1 fruit fly cellular context compared by ENCODE assay signal in the genomic region with DNA sequence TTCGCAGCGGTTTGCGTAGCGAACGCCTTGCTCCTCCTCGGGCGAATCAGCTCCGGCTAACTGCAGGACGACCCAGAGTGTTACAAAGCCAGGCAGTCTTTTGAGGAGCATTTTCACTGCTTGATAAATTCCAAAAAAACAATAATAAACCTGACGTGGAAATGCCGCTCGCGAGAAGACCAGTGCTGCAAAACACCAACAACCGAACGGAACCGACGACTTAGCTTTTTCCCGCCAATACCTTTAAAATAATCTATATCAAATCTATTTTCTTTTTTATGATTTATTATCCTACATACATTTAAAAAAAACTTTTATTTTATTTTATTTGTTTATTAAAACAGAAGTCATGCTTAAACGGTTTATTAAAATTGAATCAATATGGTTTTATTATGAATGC.
TF ChIP-seq lines count a peak whose summit lies in the region.

A gene (minus strand): TSS at position 186 of the 400 bp plus-strand sequence.

TF ChIP-seq in whole organism, embryonic, 481 proteins besides CTCF, POLR2A, EP300 and RAD21 (continued from another document):
- no peak for TF ChIP-seq Dad (GFP tag; optimal IDR thresholded peaks at IDR 0.05; lab: Kevin White, UChicago)
- TF ChIP-seq CG7963 (GFP tag; IDR thresholded peaks at IDR 0.05; lab: Robert Waterston, UW; ENCODE audit: partially characterized antibody), result no peak
- no peak for TF ChIP-seq Mrtf (GFP tag; IDR thresholded peaks at IDR 0.05; lab: Robert Waterston, UW)
- no peak for TF ChIP-seq Abd-B (GFP tag; optimal IDR thresholded peaks at IDR 0.05; lab: Kevin White, UChicago)
- no peak for TF ChIP-seq Blimp-1 (GFP tag; optimal IDR thresholded peaks at IDR 0.05; lab: Kevin White, UChicago)
- no peak for TF ChIP-seq Lhr (GFP tag; optimal IDR thresholded peaks at IDR 0.05; lab: Kevin White, UChicago)
- TF ChIP-seq NC2α (GFP tag; optimal IDR thresholded peaks at IDR 0.05; lab: Kevin White, UChicago), result no peak
- TF ChIP-seq CG1024 (GFP tag; IDR thresholded peaks at IDR 0.05; lab: Robert Waterston, UW), result no peak
- TF ChIP-seq sna (GFP tag; IDR thresholded peaks at IDR 0.05; lab: Robert Waterston, UW; ENCODE audit: partially characterized antibody), result no peak
- TF ChIP-seq CG4617 (GFP tag; optimal IDR thresholded peaks at IDR 0.05; lab: Kevin White, UChicago; ENCODE audit: borderline replicate concordance), result peak; percentile 22
- no peak for TF ChIP-seq CG6854 (GFP tag; optimal IDR thresholded peaks at IDR 0.05; lab: Kevin White, UChicago)
- TF ChIP-seq CG34422 (GFP tag; IDR thresholded peaks at IDR 0.05; lab: Robert Waterston, UW), result no peak
- TF ChIP-seq CG32772 (GFP tag; IDR thresholded peaks at IDR 0.05; lab: Robert Waterston, UW), result no peak
- no peak for TF ChIP-seq CG4282 (GFP tag; optimal IDR thresholded peaks at IDR 0.05; lab: Kevin White, UChicago)
- no peak for TF ChIP-seq Stat92E (GFP tag; optimal IDR thresholded peaks at IDR 0.05; lab: Kevin White, UChicago)
- no peak for TF ChIP-seq fu2 (GFP tag; optimal IDR thresholded peaks at IDR 0.05; lab: Kevin White, UChicago)
- TF ChIP-seq Awh (GFP tag; IDR thresholded peaks at IDR 0.05; lab: Robert Waterston, UW), result no peak
- TF ChIP-seq CG2129 (GFP tag; IDR thresholded peaks at IDR 0.05; lab: Robert Waterston, UW; ENCODE audit: partially characterized antibody), result no peak
- no peak for TF ChIP-seq CG12071 (GFP tag; optimal IDR thresholded peaks at IDR 0.05; lab: Kevin White, UChicago)
- TF ChIP-seq CG10462 (GFP tag; optimal IDR thresholded peaks at IDR 0.05; lab: Kevin White, UChicago), result no peak
- no peak for TF ChIP-seq CG11504 (tag; optimal IDR thresholded peaks at IDR 0.05; lab: Kevin White, UChicago)
- TF ChIP-seq CG7271 (tag; optimal IDR thresholded peaks at IDR 0.05; lab: Kevin White, UChicago), result no peak
- no peak for TF ChIP-seq CG3726 (GFP tag; IDR thresholded peaks at IDR 0.05; lab: Robert Waterston, UW)
- peak; percentile 15; the same call in 1 of the 2 replicates for TF ChIP-seq Rfx (GFP tag; IDR thresholded peaks at IDR 0.05; lab: Robert Waterston, UW)
- peak; percentile 33 for TF ChIP-seq sens (GFP tag; lab: Kevin White, UChicago)
- TF ChIP-seq bsh (GFP tag; optimal IDR thresholded peaks at IDR 0.05; lab: Kevin White, UChicago), result no peak
- no peak for TF ChIP-seq gcm2 (GFP tag; optimal IDR thresholded peaks at IDR 0.05; lab: Kevin White, UChicago)
- no peak for TF ChIP-seq CG9609 (GFP tag; optimal IDR thresholded peaks at IDR 0.05; lab: Kevin White, UChicago)
- TF ChIP-seq run (tag; optimal IDR thresholded peaks at IDR 0.05; lab: Kevin White, UChicago), result no peak
- TF ChIP-seq CG6683 (GFP tag; optimal IDR thresholded peaks at IDR 0.05; lab: Kevin White, UChicago), result no peak
- no peak for TF ChIP-seq Bgb (GFP tag; IDR thresholded peaks at IDR 0.05; lab: Robert Waterston, UW; ENCODE audit: partially characterized antibody)
- TF ChIP-seq Neu2 (GFP tag; optimal IDR thresholded peaks at IDR 0.05; lab: Kevin White, UChicago; ENCODE audit: borderline replicate concordance), result no peak
- no peak for TF ChIP-seq vfl (GFP tag; optimal IDR thresholded peaks at IDR 0.05; lab: Kevin White, UChicago)
- TF ChIP-seq Myb (GFP tag; optimal IDR thresholded peaks at IDR 0.05; lab: Kevin White, UChicago), result no peak
- no peak for TF ChIP-seq Hmx (GFP tag; optimal IDR thresholded peaks at IDR 0.05; lab: Kevin White, UChicago)
- no peak for TF ChIP-seq CG3407 (GFP tag; optimal IDR thresholded peaks at IDR 0.05; lab: Kevin White, UChicago)
- TF ChIP-seq CG11695 (GFP tag; IDR thresholded peaks at IDR 0.05; lab: Robert Waterston, UW), result no peak
- TF ChIP-seq ken (GFP tag; IDR thresholded peaks at IDR 0.05; lab: Robert Waterston, UW), result no peak
- TF ChIP-seq ranshi (GFP tag; IDR thresholded peaks at IDR 0.05; lab: Robert Waterston, UW), result no peak
- TF ChIP-seq unpg (GFP tag; optimal IDR thresholded peaks at IDR 0.05; lab: Kevin White, UChicago), result no peak
- TF ChIP-seq hb (GFP tag; IDR thresholded peaks at IDR 0.05; lab: Robert Waterston, UW; ENCODE audit: partially characterized antibody), result no peak
- TF ChIP-seq MBD-R2 (GFP tag; IDR thresholded peaks at IDR 0.05; lab: Robert Waterston, UW), result peak; percentile 84
- TF ChIP-seq B-H2 (GFP tag; optimal IDR thresholded peaks at IDR 0.05; lab: Kevin White, UChicago), result no peak
- no peak for TF ChIP-seq CG3163 (GFP tag; optimal IDR thresholded peaks at IDR 0.05; lab: Kevin White, UChicago)
- no peak for TF ChIP-seq pan (optimal IDR thresholded peaks at IDR 0.05; lab: Kevin White, UChicago)
- no peak for TF ChIP-seq pan (GFP tag; optimal IDR thresholded peaks at IDR 0.05 in 1 of 2, IDR thresholded peaks at IDR 0.05 in 1 of 2)
- TF ChIP-seq Doc2 (GFP tag; IDR thresholded peaks at IDR 0.05; lab: Robert Waterston, UW), result no peak
- TF ChIP-seq CrebB (tag; optimal IDR thresholded peaks at IDR 0.05; lab: Kevin White, UChicago), result no peak
- TF ChIP-seq CG16815 (GFP tag; optimal IDR thresholded peaks at IDR 0.05; lab: Kevin White, UChicago), result no peak
- TF ChIP-seq CG3847 (GFP tag; IDR thresholded peaks at IDR 0.05; lab: Robert Waterston, UW), result no peak
- TF ChIP-seq grn (GFP tag; optimal IDR thresholded peaks at IDR 0.05; lab: Kevin White, UChicago), result no peak
- no peak for TF ChIP-seq dmrt11E (tag; optimal IDR thresholded peaks at IDR 0.05; lab: Kevin White, UChicago)
- no peak for TF ChIP-seq CHES-1-like (GFP tag; optimal IDR thresholded peaks at IDR 0.05; lab: Kevin White, UChicago)
- peak; percentile 87 for TF ChIP-seq CG10267 (tag; optimal IDR thresholded peaks at IDR 0.05; lab: Kevin White, UChicago)
- TF ChIP-seq Dp (GFP tag; optimal IDR thresholded peaks at IDR 0.05; lab: Kevin White, UChicago), result peak; percentile 20
- TF ChIP-seq Chrac-16 (GFP tag; optimal IDR thresholded peaks at IDR 0.05; lab: Kevin White, UChicago), result no peak
- no peak for TF ChIP-seq pros (GFP tag; optimal IDR thresholded peaks at IDR 0.05; lab: Kevin White, UChicago)
- TF ChIP-seq CG12744 (GFP tag; optimal IDR thresholded peaks at IDR 0.05; lab: Kevin White, UChicago), result no peak
- no peak for TF ChIP-seq CG6689 (GFP tag; IDR thresholded peaks at IDR 0.05; lab: Robert Waterston, UW)
- peak; percentile 74 for TF ChIP-seq row (GFP tag; IDR thresholded peaks at IDR 0.05; lab: Robert Waterston, UW)
- TF ChIP-seq stwl (tag; optimal IDR thresholded peaks at IDR 0.05; lab: Kevin White, UChicago), result peak; percentile 0
- no peak for TF ChIP-seq dm (GFP tag; optimal IDR thresholded peaks at IDR 0.05; lab: Kevin White, UChicago)
- no peak for TF ChIP-seq BEAF-32 (GFP tag; optimal IDR thresholded peaks at IDR 0.05; lab: Kevin White, UChicago)
- TF ChIP-seq CG31441 (GFP tag; IDR thresholded peaks at IDR 0.05; lab: Robert Waterston, UW), result no peak
- TF ChIP-seq CG13894 (tag; optimal IDR thresholded peaks at IDR 0.05; lab: Kevin White, UChicago), result no peak
- TF ChIP-seq Hsf (GFP tag; optimal IDR thresholded peaks at IDR 0.05; lab: Kevin White, UChicago), result no peak
- no peak for TF ChIP-seq stc (GFP tag; IDR thresholded peaks at IDR 0.05; lab: Robert Waterston, UW)
- TF ChIP-seq Jarid2 (GFP tag; optimal IDR thresholded peaks at IDR 0.05; lab: Kevin White, UChicago), result no peak
- peak; percentile 4 for TF ChIP-seq lbe (GFP tag; optimal IDR thresholded peaks at IDR 0.05; lab: Kevin White, UChicago)
- no peak for TF ChIP-seq Nf-YC (tag; optimal IDR thresholded peaks at IDR 0.05; lab: Kevin White, UChicago)
- no peak for TF ChIP-seq CG4424 (GFP tag; optimal IDR thresholded peaks at IDR 0.05; lab: Kevin White, UChicago)
- TF ChIP-seq Trl (optimal IDR thresholded peaks at IDR 0.05; lab: Kevin White, UChicago), result no peak
- TF ChIP-seq Trl (GFP tag; optimal IDR thresholded peaks at IDR 0.05; lab: Kevin White, UChicago), result no peak
- no peak for TF ChIP-seq da (GFP tag; optimal IDR thresholded peaks at IDR 0.05; lab: Kevin White, UChicago)
- no peak for TF ChIP-seq cg (GFP tag; optimal IDR thresholded peaks at IDR 0.05; lab: Kevin White, UChicago)
- TF ChIP-seq C15 (GFP tag; IDR thresholded peaks at IDR 0.05; lab: Robert Waterston, UW), result no peak
- TF ChIP-seq otp (GFP tag; IDR thresholded peaks at IDR 0.05; lab: Robert Waterston, UW), result no peak
- TF ChIP-seq Vsx1 (GFP tag; optimal IDR thresholded peaks at IDR 0.05; lab: Kevin White, UChicago), result no peak
- TF ChIP-seq al (GFP tag; IDR thresholded peaks at IDR 0.05; lab: Robert Waterston, UW), result no peak
- no peak for TF ChIP-seq CG4730 (GFP tag; IDR thresholded peaks at IDR 0.05; lab: Robert Waterston, UW)
- no peak for TF ChIP-seq CG11560 (tag; IDR thresholded peaks at IDR 0.05; lab: Robert Waterston, UW)
- peak; percentile 11 for TF ChIP-seq HmgZ (tag; optimal IDR thresholded peaks at IDR 0.05; lab: Kevin White, UChicago)
- TF ChIP-seq MTF-1 (GFP tag; optimal IDR thresholded peaks at IDR 0.05; lab: Kevin White, UChicago; ENCODE audit: borderline replicate concordance), result no peak
- TF ChIP-seq tna (GFP tag; IDR thresholded peaks at IDR 0.05; lab: Robert Waterston, UW; ENCODE audit: partially characterized antibody), result no peak
- TF ChIP-seq CG7372 (GFP tag; IDR thresholded peaks at IDR 0.05; lab: Robert Waterston, UW), result no peak
- peak; percentile 89 for TF ChIP-seq Xbp1 (GFP tag; optimal IDR thresholded peaks at IDR 0.05; lab: Kevin White, UChicago)
- no peak for TF ChIP-seq CG1792 (GFP tag; optimal IDR thresholded peaks at IDR 0.05; lab: Kevin White, UChicago)
- no peak for TF ChIP-seq schlank (tag; optimal IDR thresholded peaks at IDR 0.05; lab: Kevin White, UChicago)
- no peak for TF ChIP-seq crc (GFP tag; optimal IDR thresholded peaks at IDR 0.05; lab: Kevin White, UChicago)
- TF ChIP-seq CG12236 (GFP tag; optimal IDR thresholded peaks at IDR 0.05; lab: Kevin White, UChicago), result no peak
- TF ChIP-seq CG7745 (tag; optimal IDR thresholded peaks at IDR 0.05; lab: Kevin White, UChicago), result no peak
- no peak for TF ChIP-seq Dref (GFP tag; IDR thresholded peaks at IDR 0.05; lab: Robert Waterston, UW)
- peak; percentile 32 for TF ChIP-seq Med (GFP tag; lab: Kevin White, UChicago)
- TF ChIP-seq CG10654 (GFP tag; optimal IDR thresholded peaks at IDR 0.05; lab: Kevin White, UChicago), result no peak
- no peak for TF ChIP-seq CG33213 (GFP tag; optimal IDR thresholded peaks at IDR 0.05; lab: Kevin White, UChicago)
- no peak for TF ChIP-seq CG6272 (GFP tag; IDR thresholded peaks at IDR 0.05; lab: Robert Waterston, UW)
- TF ChIP-seq pzg (GFP tag; optimal IDR thresholded peaks at IDR 0.05; lab: Kevin White, UChicago), result peak; percentile 22
- no peak for TF ChIP-seq CG8944 (GFP tag; optimal IDR thresholded peaks at IDR 0.05; lab: Kevin White, UChicago)
- no peak for TF ChIP-seq CG4707 (GFP tag; optimal IDR thresholded peaks at IDR 0.05; lab: Kevin White, UChicago)
- TF ChIP-seq CG2889 (GFP tag; IDR thresholded peaks at IDR 0.05; lab: Robert Waterston, UW), result no peak
- no peak for TF ChIP-seq cad (GFP tag; optimal IDR thresholded peaks at IDR 0.05; lab: Kevin White, UChicago)
- TF ChIP-seq YL-1 (GFP tag; optimal IDR thresholded peaks at IDR 0.05; lab: Kevin White, UChicago), result no peak
- peak; percentile 90 for TF ChIP-seq Sry-β (GFP tag; optimal IDR thresholded peaks at IDR 0.05; lab: Kevin White, UChicago)
- TF ChIP-seq CG11398 (GFP tag; optimal IDR thresholded peaks at IDR 0.05; lab: Kevin White, UChicago), result no peak
- peak; percentile 27 for TF ChIP-seq CG15514 (GFP tag; optimal IDR thresholded peaks at IDR 0.05; lab: Kevin White, UChicago)
- no peak for TF ChIP-seq CG13424 (tag; optimal IDR thresholded peaks at IDR 0.05; lab: Kevin White, UChicago)
- peak; percentile 61 for TF ChIP-seq MESR4 (GFP tag; optimal IDR thresholded peaks at IDR 0.05; lab: Kevin White, UChicago)
- TF ChIP-seq tin (GFP tag; optimal IDR thresholded peaks at IDR 0.05; lab: Kevin White, UChicago), result no peak
- TF ChIP-seq CG14014 (GFP tag; IDR thresholded peaks at IDR 0.05; lab: Robert Waterston, UW), result no peak
